Worm (Caenorhabditis elegans): ENCODE results near the gene srj-10.

DNA sequence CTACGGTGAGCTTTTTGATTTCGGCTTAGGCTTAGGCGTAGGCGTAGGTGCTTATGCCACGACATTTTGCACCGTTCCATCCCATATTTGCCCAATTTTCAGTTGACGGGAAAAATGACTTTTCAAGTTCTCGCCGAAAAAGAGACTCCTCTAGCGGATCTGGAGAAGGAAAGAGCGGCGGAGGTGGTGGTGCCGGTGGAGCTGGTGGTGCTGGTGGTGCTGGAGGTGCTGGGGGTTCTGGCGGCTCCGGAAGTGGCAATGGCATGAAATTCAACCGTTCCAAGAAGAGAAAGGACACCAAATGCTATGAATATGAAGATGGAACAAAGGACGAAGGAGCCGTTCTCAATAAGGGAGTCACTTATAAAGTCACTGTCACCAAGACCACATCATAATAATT, 26.7 kb downstream of the srj-10 start:
- TF ChIP-seq aly-2 (tag; optimal IDR thresholded peaks at IDR 0.05) (no peak), ztf-11 (tag; optimal IDR thresholded peaks at IDR 0.05) (no peak), fos-1 (tag; optimal IDR thresholded peaks at IDR 0.05) (no peak), Y55F3AM.14 (GFP tag; optimal IDR thresholded peaks at IDR 0.05) (no peak)

All from whole organism, L2 larva.